Worm (Caenorhabditis elegans): ENCODE data around the gene T01C3.11.

T01C3.11 gene

DNA sequence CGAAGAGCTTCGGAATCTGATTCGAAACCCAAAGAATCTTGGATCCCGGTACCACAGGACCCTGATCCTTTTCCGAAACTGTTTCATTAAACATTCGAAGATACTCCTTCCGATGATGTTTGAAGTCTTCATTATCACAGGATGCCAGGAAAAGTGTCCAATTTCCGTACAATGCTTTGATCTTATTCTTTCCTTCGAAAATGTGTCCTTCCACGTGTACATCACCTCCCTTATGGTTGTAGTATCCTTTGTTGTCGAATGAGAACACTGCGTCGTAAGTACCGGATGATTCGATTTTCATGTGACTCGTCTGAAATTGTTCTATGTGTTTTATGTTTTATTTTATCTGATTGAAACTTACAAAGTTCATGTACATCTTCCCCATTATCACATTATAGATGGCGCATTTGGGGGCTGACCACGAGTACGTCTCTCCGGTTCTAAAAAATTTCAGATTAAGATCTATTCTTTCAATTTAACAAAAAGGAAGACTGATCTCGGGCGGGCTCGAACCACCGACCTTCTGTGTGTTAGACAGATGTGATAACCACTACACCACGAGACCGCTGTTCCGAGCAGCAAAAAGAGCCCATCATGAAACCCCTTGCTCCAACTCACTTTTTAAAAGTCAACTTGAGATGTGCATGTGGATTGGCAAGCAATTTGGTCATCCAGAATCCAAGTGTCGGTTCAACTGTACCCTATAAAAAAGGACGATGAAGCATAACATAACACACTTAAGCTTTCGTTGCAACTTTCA is 13.4 kb downstream of the T01C3.11 start:
- no peak for TF ChIP-seq npax-4 (tag; optimal IDR thresholded peaks at IDR 0.05)
- no peak for TF ChIP-seq F13H6.1 (tag; optimal IDR thresholded peaks at IDR 0.05)
- no peak for TF ChIP-seq dve-1 (tag; optimal IDR thresholded peaks at IDR 0.05)
- TF ChIP-seq ttx-3 (tag; optimal IDR thresholded peaks at IDR 0.05) = no peak
- TF ChIP-seq ceh-19 (GFP tag; optimal IDR thresholded peaks at IDR 0.05) = no peak
- no peak for TF ChIP-seq unc-3 (GFP tag; conservative IDR thresholded peaks at IDR 0.05)
- TF ChIP-seq unc-3 (tag; optimal IDR thresholded peaks at IDR 0.05) = no peak
- no peak for TF ChIP-seq pag-3 (tag; optimal IDR thresholded peaks at IDR 0.05; ENCODE audit: borderline replicate concordance)
- TF ChIP-seq hlh-13 (GFP tag; optimal IDR thresholded peaks at IDR 0.05) = no peak
- no peak for TF ChIP-seq ceh-45 (GFP tag; IDR thresholded peaks at IDR 0.05)
- TF ChIP-seq nhr-232 (tag; optimal IDR thresholded peaks at IDR 0.05) = no peak
- no peak for TF ChIP-seq C08G9.2 (tag; optimal IDR thresholded peaks at IDR 0.05)
- no peak for TF ChIP-seq elt-2 (tag; optimal IDR thresholded peaks at IDR 0.05)
- TF ChIP-seq ama-1 (optimal IDR thresholded peaks at IDR 0.05) = no peak

- no peak for TF ChIP-seq syd-9 (tag; optimal IDR thresholded peaks at IDR 0.05)
- TF ChIP-seq nfya-1 (tag; optimal IDR thresholded peaks at IDR 0.05) = no peak
- no peak for TF ChIP-seq K09A11.1 (tag; optimal IDR thresholded peaks at IDR 0.05; ENCODE audit: insufficient read depth)
- no peak for TF ChIP-seq unc-55 (GFP tag; optimal IDR thresholded peaks at IDR 0.05)
- no peak for TF ChIP-seq ets-4 (tag; optimal IDR thresholded peaks at IDR 0.05)
- no peak for TF ChIP-seq C38D4.7 (GFP tag; optimal IDR thresholded peaks at IDR 0.05)
- TF ChIP-seq pha-2 (tag; optimal IDR thresholded peaks at IDR 0.05) = no peak
These were observed 14.0 kb downstream of the T01C3.11 start for ce11 chrV:15013328-15013727.

DNA sequence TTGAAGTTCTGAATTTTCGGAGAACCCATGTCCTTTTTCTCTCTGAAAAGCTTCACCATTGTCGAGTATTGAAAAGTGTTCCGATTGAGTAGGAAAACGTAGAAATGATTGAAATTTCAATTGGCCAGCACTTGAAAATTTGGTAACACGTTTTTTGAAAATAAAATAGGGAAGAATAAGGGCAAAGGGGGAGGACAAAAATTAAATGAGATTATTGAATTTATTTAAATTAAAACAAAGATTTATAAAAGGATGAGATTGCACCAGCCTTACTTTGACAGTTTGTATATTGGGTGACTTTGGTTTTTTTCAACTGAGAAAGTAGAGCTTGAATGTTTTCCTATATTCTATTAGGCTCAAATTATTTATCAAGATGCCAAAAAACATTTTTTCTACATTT is 14.8 kb downstream of the T01C3.11 start, which contains the start of gene obr-2:
Gene obr-2, minus strand, starts transcription at position 101 of the 400 bp plus-strand sequence.
- no peak for TF ChIP-seq ttx-3 (tag; optimal IDR thresholded peaks at IDR 0.05)
- no peak for TF ChIP-seq fax-1 (tag; optimal IDR thresholded peaks at IDR 0.05)
- TF ChIP-seq sdc-2 (tag; optimal IDR thresholded peaks at IDR 0.05) = no peak
- TF ChIP-seq che-1 (tag; optimal IDR thresholded peaks at IDR 0.05) = no peak
- TF ChIP-seq dmd-4 (tag; optimal IDR thresholded peaks at IDR 0.05; ENCODE audit: borderline replicate concordance) = no peak
- no peak for TF ChIP-seq ceh-45 (GFP tag; IDR thresholded peaks at IDR 0.05)
- TF ChIP-seq ceh-14 (tag; optimal IDR thresholded peaks at IDR 0.05) = no peak
- no peak for TF ChIP-seq hlh-13 (GFP tag; optimal IDR thresholded peaks at IDR 0.05)
- TF ChIP-seq dve-1 (tag; optimal IDR thresholded peaks at IDR 0.05) = no peak
- TF ChIP-seq gmeb-2 (tag; optimal IDR thresholded peaks at IDR 0.05) = no peak
- TF ChIP-seq ceh-2 (tag; optimal IDR thresholded peaks at IDR 0.05) = no peak
- TF ChIP-seq hlh-8 (tag; optimal IDR thresholded peaks at IDR 0.05) = no peak
- TF ChIP-seq pros-1 (tag; optimal IDR thresholded peaks at IDR 0.05) = no peak
- no peak for TF ChIP-seq T23F11.4 (GFP tag; optimal IDR thresholded peaks at IDR 0.05)
- no peak for TF ChIP-seq hlh-15 (tag; optimal IDR thresholded peaks at IDR 0.05)
- TF ChIP-seq F13H6.1 (tag; optimal IDR thresholded peaks at IDR 0.05) = no peak

DNA sequence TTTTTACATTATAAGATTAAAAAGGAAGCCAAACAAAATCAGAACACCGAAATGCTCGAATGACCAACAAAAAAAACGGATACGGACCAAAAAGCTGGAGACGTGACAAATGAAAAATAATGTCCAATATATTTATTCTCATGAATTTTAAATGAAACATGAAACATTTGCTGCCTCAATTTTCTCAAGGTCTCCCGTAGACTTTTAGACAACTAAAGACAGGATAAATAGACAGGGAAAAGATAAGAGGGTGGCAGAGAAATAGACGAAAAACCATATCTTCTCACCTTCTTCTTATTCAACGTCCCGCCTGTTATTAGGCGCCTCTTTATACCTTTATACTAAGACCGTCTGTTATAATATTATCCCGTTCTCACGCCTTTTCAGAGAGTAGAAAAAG is 16.5 kb downstream of the T01C3.11 start:
- TF ChIP-seq nfya-1 (tag; optimal IDR thresholded peaks at IDR 0.05) (peak; percentile 13), pat-9 (tag; optimal IDR thresholded peaks at IDR 0.05) (no peak)

ce11 chrV:15016795-15017429 is 17.6 kb downstream of the T01C3.11 start:
- TF ChIP-seq unc-55 (GFP tag; optimal IDR thresholded peaks at IDR 0.05) (no peak), ztf-16 (tag; optimal IDR thresholded peaks at IDR 0.05) (no peak)

Data from whole organism, late embryonic.